Fruit fly (Drosophila melanogaster): ENCODE results near the gene O-fut2.

O-fut2 gene

DNA sequence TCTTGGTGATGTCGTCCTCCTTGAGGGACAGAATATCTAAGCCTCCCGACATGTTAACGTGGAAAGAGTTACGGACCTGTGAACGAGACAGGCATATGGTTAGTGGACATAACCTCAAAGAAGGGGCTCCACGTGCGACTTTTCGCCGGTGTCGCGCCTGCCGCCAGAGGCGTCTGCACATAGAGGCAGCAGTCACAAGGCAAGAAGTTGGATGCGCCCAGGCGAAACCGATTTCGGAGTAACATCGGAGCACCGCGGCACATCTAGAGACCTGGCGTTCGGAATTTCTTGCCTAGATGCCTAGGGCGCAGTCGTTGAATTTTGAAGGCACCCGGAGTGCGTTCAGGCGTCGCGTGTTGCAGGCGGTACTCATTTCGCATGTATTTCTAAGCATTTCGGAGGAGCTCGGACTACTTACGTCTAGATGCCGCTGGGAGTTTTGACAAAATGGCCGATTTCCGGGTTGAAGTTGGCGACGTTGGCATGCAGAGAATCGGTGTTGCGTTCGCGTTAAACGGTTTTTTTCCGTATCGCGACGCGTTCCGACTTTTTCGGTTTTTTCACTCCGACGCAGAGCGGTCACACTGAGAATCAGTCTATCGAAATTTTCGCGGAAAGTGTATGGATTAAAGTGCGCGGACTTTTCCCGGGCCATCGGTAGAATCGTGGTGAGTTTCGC lies 17.2 kb upstream of the O-fut2 start, which contains the start of the genes sta and inc (continued):
- TF ChIP-seq CG2116 (GFP tag; optimal IDR thresholded peaks at IDR 0.05) (peak; percentile 81), CG17802 (tag; optimal IDR thresholded peaks at IDR 0.05) (peak; percentile 20), CG11398 (GFP tag; optimal IDR thresholded peaks at IDR 0.05) (peak; percentile 48), ap (GFP tag; IDR thresholded peaks at IDR 0.05) (no peak), Usf (GFP tag; optimal IDR thresholded peaks at IDR 0.05) (no peak), CTCF (GFP tag; optimal IDR thresholded peaks at IDR 0.05) (peak; percentile 18), knrl (GFP tag; IDR thresholded peaks at IDR 0.05; ENCODE audit: partially characterized antibody) (peak; percentile 65), CG11695 (GFP tag; IDR thresholded peaks at IDR 0.05) (no peak; the same call in 2 of the 3 replicates), zfh2 (GFP tag; optimal IDR thresholded peaks at IDR 0.05) (peak; percentile 42), CG10462 (GFP tag; optimal IDR thresholded peaks at IDR 0.05) (no peak), odd (GFP tag; optimal IDR thresholded peaks at IDR 0.05) (peak; percentile 69), CG4360 (GFP tag; IDR thresholded peaks at IDR 0.05) (0 out of 2 replicates have a peak, but pooled peaks have one; percentile 12), CG11085 (GFP tag; IDR thresholded peaks at IDR 0.05) (no peak; the same call in 1 of the 2 replicates), Lhr (GFP tag; optimal IDR thresholded peaks at IDR 0.05) (peak; percentile 92), ci (GFP tag; IDR thresholded peaks at IDR 0.05) (peak; percentile 89), CG9797 (GFP tag; optimal IDR thresholded peaks at IDR 0.05) (peak; percentile 99), dimm (GFP tag; IDR thresholded peaks at IDR 0.05) (no peak), Ptx1 (GFP tag; IDR thresholded peaks at IDR 0.05) (no peak), CG42726 (GFP tag; IDR thresholded peaks at IDR 0.05; ENCODE audit: partially characterized antibody) (peak; percentile 74), ranshi (GFP tag; IDR thresholded peaks at IDR 0.05) (peak; percentile 52; the same call in 1 of the 2 replicates), cg (GFP tag; optimal IDR thresholded peaks at IDR 0.05) (no peak), CG11093 (GFP tag; IDR thresholded peaks at IDR 0.05) (no peak), row (GFP tag; IDR thresholded peaks at IDR 0.05) (peak; percentile 33; the same call in 1 of the 3 replicates), CG2678 (tag; optimal IDR thresholded peaks at IDR 0.05) (peak; percentile 65), Ets97D (GFP tag; optimal IDR thresholded peaks at IDR 0.05) (peak; percentile 98), CG3838 (GFP tag; optimal IDR thresholded peaks at IDR 0.05) (no peak), zfh1 (GFP tag; IDR thresholded peaks at IDR 0.05) (peak; percentile 70; the same call in 2 of the 3 replicates), Lpt (GFP tag; optimal IDR thresholded peaks at IDR 0.05) (no peak), usp (GFP tag; optimal IDR thresholded peaks at IDR 0.05) (no peak), CG7963 (GFP tag; IDR thresholded peaks at IDR 0.05; ENCODE audit: partially characterized antibody) (no peak), Rfx (GFP tag; IDR thresholded peaks at IDR 0.05) (peak; percentile 80), lilli (GFP tag; optimal IDR thresholded peaks at IDR 0.05) (peak; percentile 65), peb (GFP tag; IDR thresholded peaks at IDR 0.05) (no peak), HmgD (GFP tag; optimal IDR thresholded peaks at IDR 0.05) (peak; percentile 74), Drgx (GFP tag; IDR thresholded peaks at IDR 0.05) (peak; percentile 43; the same call in 1 of the 2 replicates), chn (GFP tag; optimal IDR thresholded peaks at IDR 0.05) (peak; percentile 59), Optix (GFP tag; IDR thresholded peaks at IDR 0.05) (0 out of 3 replicates have a peak, but pooled peaks have one; percentile 41), CG1832 (GFP tag; optimal IDR thresholded peaks at IDR 0.05) (no peak), Nf-YA (GFP tag; IDR thresholded peaks at IDR 0.05) (peak; percentile 50; the same call in 1 of the 2 replicates), CG32532 (GFP tag; IDR thresholded peaks at IDR 0.05) (peak; percentile 66), phol (tag; optimal IDR thresholded peaks at IDR 0.05) (peak; percentile 97), CG6654 (GFP tag; optimal IDR thresholded peaks at IDR 0.05) (peak; percentile 12), CG6254 (GFP tag; optimal IDR thresholded peaks at IDR 0.05) (peak; percentile 48), dmrt11E (tag; optimal IDR thresholded peaks at IDR 0.05) (peak; percentile 37), al (GFP tag; IDR thresholded peaks at IDR 0.05) (no peak), Stat92E (GFP tag; optimal IDR thresholded peaks at IDR 0.05) (peak in 1 of 3 experiments; percentile 82), D19B (GFP tag; optimal IDR thresholded peaks at IDR 0.05) (peak; percentile 54), CoRest (tag; optimal IDR thresholded peaks at IDR 0.05) (peak; percentile 44), ab (GFP tag; optimal IDR thresholded peaks at IDR 0.05) (no peak), trem (tag; optimal IDR thresholded peaks at IDR 0.05) (peak; percentile 81)
